Worm (Caenorhabditis elegans) whole organism, L2 larva: ENCODE data around the gene R09F10.3.

ENCODE experiments used
- R02D3.7 ChIP-seq: fragments of 150-350 bp; optimal IDR thresholded peaks from 2 replicates; lab custom pipeline; 2014; ENCODE audit warnings: missing biosample characterization, missing genetic modification characterization
- nhr-12 ChIP-seq: fragments of 150-350 bp; optimal IDR thresholded peaks from 2 replicates; lab custom pipeline; 2014; ENCODE audit warnings: missing biosample characterization, missing genetic modification characterization
- nhr-237 ChIP-seq: fragments of 150-350 bp; optimal IDR thresholded peaks from 2 replicates; lab custom pipeline; 2014; ENCODE audit warnings: missing biosample characterization, missing genetic modification characterization
- unc-55 ChIP-seq: fragments of 150-350 bp; sonication (generic microtip); optimal IDR thresholded peaks from 3 replicates; lab custom pipeline; 2014; ENCODE audit warnings: missing biosample characterization, missing genetic modification reagents, missing genetic modification characterization

DNA sequence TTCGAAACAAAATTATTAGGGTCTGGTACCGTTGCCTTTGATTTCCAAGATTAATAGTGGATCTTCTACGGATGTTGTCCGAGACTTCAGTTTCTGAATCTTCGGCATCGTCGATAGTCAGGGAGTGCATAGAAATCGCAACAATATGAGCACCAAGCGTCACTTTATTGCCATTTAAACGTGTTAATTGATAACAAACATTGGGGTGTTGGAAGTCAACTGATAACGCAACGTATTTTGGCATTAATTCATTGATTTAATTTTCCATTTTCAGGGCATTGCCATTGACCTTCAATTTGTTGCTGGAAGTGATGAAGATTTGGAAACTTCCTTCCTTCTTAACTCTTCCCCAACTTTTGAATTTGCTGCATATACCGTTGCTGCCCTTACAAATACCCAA, 48.3 kb upstream of the R09F10.3 start, which contains the start of gene kqt-2:
- TF ChIP-seq R02D3.7 (tag; lab: Kevin White, UChicago) (no peak), nhr-237 (tag; lab: Kevin White, UChicago) (no peak), nhr-12 (tag; lab: Kevin White, UChicago) (no peak), unc-55 (GFP tag; lab: Kevin White, UChicago) (no peak)
